Fruit fly (Drosophila melanogaster) whole organism, embryonic: ENCODE data around the gene Cdc16.
A peak's percentile ranks its signal among the peaks of the same experiment; 100 is the strongest.

Experiments used
- CG10321 ChIP-seq: fragments of 200-800 bp; sonication (Bioruptor generic); IDR thresholded peaks from 2 replicates; pipeline ENCODE4 v1.3.6; 2022; ENCODE audit warnings: missing biosample characterization, missing genetic modification characterization
- CG11456 ChIP-seq: fragments of 200-800 bp; sonication (Bioruptor generic); IDR thresholded peaks from 3 replicates; pipeline ENCODE4 v1.3.6; 2022; ENCODE audit warnings: missing biosample characterization, missing genetic modification characterization
- CG11723 ChIP-seq: fragments of 200-800 bp; sonication (Bioruptor generic); optimal IDR thresholded peaks from 2 replicates; lab custom pipeline; 2017; ENCODE audit warnings: missing biosample characterization, mild to moderate bottlenecking, missing genetic modification characterization
- CG12219 ChIP-seq: fragments of 200-800 bp; sonication (Bioruptor generic); optimal IDR thresholded peaks from 3 replicates; lab custom pipeline; 2018; ENCODE audit warnings: missing biosample characterization, mild to moderate bottlenecking, missing genetic modification characterization
- CG13123 ChIP-seq: fragments of 200-800 bp; sonication (Bioruptor generic); optimal IDR thresholded peaks from 2 replicates; lab custom pipeline; 2016; ENCODE audit warnings: missing biosample characterization, missing genetic modification characterization
- CG14050 ChIP-seq: fragments of 200-800 bp; sonication (Bioruptor generic); IDR thresholded peaks from 3 replicates; pipeline ENCODE4 v1.3.6; 2022; ENCODE audit warnings: missing biosample characterization, missing genetic modification characterization
- CG15011 ChIP-seq: fragments of 200-800 bp; sonication (Bioruptor generic); optimal IDR thresholded peaks from 3 replicates; lab custom pipeline; 2018; ENCODE audit warnings: missing biosample characterization, mild to moderate bottlenecking, missing genetic modification characterization
- CG15601 ChIP-seq: fragments of 200-800 bp; sonication (Bioruptor generic); optimal IDR thresholded peaks from 3 replicates; lab custom pipeline; 2019; ENCODE audit warnings: missing biosample characterization, mild to moderate bottlenecking, missing genetic modification characterization, moderate library complexity
- CG17568 ChIP-seq: fragments of 200-800 bp; sonication (Bioruptor generic); optimal IDR thresholded peaks from 2 replicates; lab custom pipeline; 2018; ENCODE audit warnings: missing biosample characterization, mild to moderate bottlenecking, missing genetic modification characterization, moderate library complexity
- CG30403 ChIP-seq: fragments of 200-800 bp; sonication (Bioruptor generic); optimal IDR thresholded peaks from 3 replicates; lab custom pipeline; 2016; ENCODE audit warnings: missing biosample characterization, missing genetic modification characterization
- CG32532 ChIP-seq: fragments of 200-800 bp; sonication (Bioruptor generic); IDR thresholded peaks from 2 replicates; pipeline ENCODE4 v1.3.6; 2022; ENCODE audit warnings: missing biosample characterization, missing genetic modification characterization
- CG4360 ChIP-seq: fragments of 200-800 bp; sonication (Bioruptor generic); IDR thresholded peaks from 2 replicates; pipeline ENCODE4 v1.3.6; 2022; ENCODE audit warnings: missing biosample characterization, missing genetic modification characterization
- CG4617 ChIP-seq: fragments of 200-800 bp; sonication (Bioruptor generic); optimal IDR thresholded peaks from 3 replicates; lab custom pipeline; 2016; ENCODE audit warnings: missing biosample characterization, missing genetic modification characterization, borderline replicate concordance
- CG6272 ChIP-seq: fragments of 200-800 bp; sonication (Bioruptor generic); IDR thresholded peaks from 2 replicates; pipeline ENCODE4 v1.3.6; 2022; ENCODE audit warnings: missing biosample characterization, missing genetic modification characterization
- CG6654 ChIP-seq: fragments of 200-800 bp; sonication (Bioruptor generic); optimal IDR thresholded peaks from 2 replicates; lab custom pipeline; 2017; ENCODE audit warnings: missing biosample characterization, mild to moderate bottlenecking, missing genetic modification characterization
- CG6854 ChIP-seq: fragments of 200-800 bp; sonication (Bioruptor generic); optimal IDR thresholded peaks from 3 replicates; lab custom pipeline; 2017; ENCODE audit warnings: missing biosample characterization, mild to moderate bottlenecking, missing genetic modification characterization
- CG7556 ChIP-seq: fragments of 200-800 bp; sonication (Bioruptor generic); optimal IDR thresholded peaks from 2 replicates; lab custom pipeline; 2017; ENCODE audit warnings: missing biosample characterization, mild to moderate bottlenecking, missing genetic modification characterization
- CG8290 ChIP-seq, 3 experiments: fragments of 200-800 bp; sonication (Bioruptor generic); optimal IDR thresholded peaks; 2 replicates each; lab custom pipeline; 2016 to 2019; ENCODE audit warnings: missing biosample characterization in 3 of 3, missing genetic modification characterization in 3 of 3, mild to moderate bottlenecking in 2 of 3, moderate library complexity in 1 of 3
- CG9727 ChIP-seq: fragments of 200-800 bp; sonication (Bioruptor generic); optimal IDR thresholded peaks from 3 replicates; lab custom pipeline; 2017; ENCODE audit warnings: missing biosample characterization, mild to moderate bottlenecking, missing genetic modification characterization
- Dip3 ChIP-seq: fragments of 200-800 bp; sonication (Bioruptor generic); optimal IDR thresholded peaks from 3 replicates; lab custom pipeline; 2016; ENCODE audit warnings: missing biosample characterization, missing genetic modification characterization
- Eip74EF ChIP-seq, 2 experiments: fragments of 200-800 bp in 1 of 2; fragments of >200 bp in 1 of 2; sonication (Bioruptor generic) in 1 of 2; optimal IDR thresholded peaks; 2 replicates each; lab custom pipeline; 2017 to 2019; ENCODE audit warnings: missing biosample characterization in 2 of 2, missing genetic modification characterization in 2 of 2, mild to moderate bottlenecking in 1 of 2, moderate library complexity in 1 of 2
- Fer1 ChIP-seq: fragments of 200-800 bp; sonication (Bioruptor generic); optimal IDR thresholded peaks from 2 replicates; lab custom pipeline; 2017; ENCODE audit warnings: missing biosample characterization, mild to moderate bottlenecking, missing genetic modification characterization
- Fer2 ChIP-seq: fragments of 200-800 bp; sonication (Bioruptor generic); optimal IDR thresholded peaks from 2 replicates; lab custom pipeline; 2018; ENCODE audit warnings: missing biosample characterization, mild to moderate bottlenecking, missing genetic modification characterization, moderate library complexity
- HmgZ ChIP-seq: fragments of 200-800 bp; sonication (Bioruptor generic); optimal IDR thresholded peaks from 2 replicates; lab custom pipeline; 2018; ENCODE audit warnings: missing biosample characterization, mild to moderate bottlenecking, missing genetic modification characterization
- Hr51 ChIP-seq, 2 experiments: fragments of 200-800 bp; sonication (Bioruptor generic); optimal IDR thresholded peaks; 2 replicates in 1 of 2; 3 replicates in 1 of 2; lab custom pipeline; 2016 to 2018; ENCODE audit warnings: missing biosample characterization in 2 of 2, missing genetic modification characterization in 2 of 2, mild to moderate bottlenecking in 1 of 2, moderate library complexity in 1 of 2
- Hsf ChIP-seq: fragments of 200-800 bp; sonication (Bioruptor generic); optimal IDR thresholded peaks from 3 replicates; lab custom pipeline; 2016; ENCODE audit warnings: missing biosample characterization, missing genetic modification characterization
- NK7.1 ChIP-seq: fragments of 200-800 bp; sonication (Bioruptor generic); optimal IDR thresholded peaks from 3 replicates; lab custom pipeline; 2016; ENCODE audit warnings: missing biosample characterization, missing genetic modification characterization
- Pdp1 ChIP-seq, 2 experiments: fragments of 200-800 bp; sonication (Bioruptor generic); optimal IDR thresholded peaks; 3 replicates each; lab custom pipeline; 2016; ENCODE audit warnings: missing biosample characterization in 2 of 2, missing genetic modification characterization in 2 of 2, mild to moderate bottlenecking in 1 of 2, moderate library complexity in 1 of 2
- Rx ChIP-seq: fragments of 200-800 bp; sonication (Bioruptor generic); IDR thresholded peaks from 2 replicates; pipeline ENCODE4 v1.3.6; 2022; ENCODE audit warnings: missing biosample characterization, missing genetic modification characterization
- bbx ChIP-seq: fragments of 200-800 bp; sonication (Bioruptor generic); IDR thresholded peaks from 2 replicates; pipeline ENCODE4 v1.3.6; 2022; ENCODE audit warnings: missing biosample characterization, missing genetic modification characterization; ENCODE audit not compliant: partially characterized antibody
- dpn ChIP-seq, 2 experiments: fragments of 200-800 bp; sonication (Bioruptor generic); optimal IDR thresholded peaks; 3 replicates each; lab custom pipeline; 2016; ENCODE audit warnings: missing biosample characterization in 2 of 2, missing genetic modification characterization in 2 of 2
- dysf ChIP-seq: fragments of 200-800 bp; sonication (Bioruptor generic); IDR thresholded peaks from 3 replicates; pipeline ENCODE4 v1.3.6; 2022; ENCODE audit warnings: missing biosample characterization, missing genetic modification characterization
- en ChIP-seq: fragments of 200-800 bp; sonication (Bioruptor generic); optimal IDR thresholded peaks from 2 replicates; lab custom pipeline; 2016; ENCODE audit warnings: missing biosample characterization, missing genetic modification characterization
- esg ChIP-seq: fragments of 200-800 bp; sonication (Bioruptor generic); conservative IDR thresholded peaks from 2 replicates; pipeline ENCODE4 v1.3.6; 2022; ENCODE audit warnings: missing biosample characterization, missing genetic modification characterization
- ewg ChIP-seq: fragments of 200-800 bp; sonication (Bioruptor generic); optimal IDR thresholded peaks from 3 replicates; lab custom pipeline; 2017; ENCODE audit warnings: mild to moderate bottlenecking, missing biosample characterization, missing genetic modification reagents, missing genetic modification characterization
- eyg ChIP-seq: fragments of 200-800 bp; sonication (Bioruptor generic); optimal IDR thresholded peaks from 3 replicates; lab custom pipeline; 2016; ENCODE audit warnings: missing biosample characterization, missing genetic modification characterization
- fd102C ChIP-seq: fragments of 200-800 bp; sonication (Bioruptor generic); optimal IDR thresholded peaks from 2 replicates; lab custom pipeline; 2018; ENCODE audit warnings: missing biosample characterization, mild to moderate bottlenecking, missing genetic modification characterization, moderate library complexity
- ind ChIP-seq: fragments of 200-800 bp; sonication (Bioruptor generic); optimal IDR thresholded peaks from 3 replicates; lab custom pipeline; 2016; ENCODE audit warnings: missing biosample characterization, missing genetic modification characterization
- kah ChIP-seq: fragments of 200-800 bp; sonication (Bioruptor generic); optimal IDR thresholded peaks from 2 replicates; lab custom pipeline; 2018; ENCODE audit warnings: missing biosample characterization, mild to moderate bottlenecking, missing genetic modification characterization
- knrl ChIP-seq: fragments of 200-800 bp; sonication (Bioruptor generic); IDR thresholded peaks from 3 replicates; pipeline ENCODE4 v1.3.6; 2022; ENCODE audit warnings: missing biosample characterization, missing genetic modification characterization; ENCODE audit not compliant: partially characterized antibody
- lmd ChIP-seq: fragments of 200-800 bp; sonication (Bioruptor generic); IDR thresholded peaks from 2 replicates; pipeline ENCODE4 v1.3.6; 2022; ENCODE audit warnings: missing biosample characterization, missing genetic modification characterization
- pb ChIP-seq: fragments of 200-800 bp; sonication (Bioruptor generic); optimal IDR thresholded peaks from 3 replicates; lab custom pipeline; 2016; ENCODE audit warnings: missing biosample characterization, missing genetic modification characterization
- pfk ChIP-seq: fragments of 200-800 bp; sonication (Bioruptor generic); optimal IDR thresholded peaks from 2 replicates; lab custom pipeline; 2018; ENCODE audit warnings: missing biosample characterization, mild to moderate bottlenecking, missing genetic modification characterization, moderate library complexity
- rib ChIP-seq: fragments of 200-800 bp; sonication (Bioruptor generic); IDR thresholded peaks from 2 replicates; pipeline ENCODE4 v1.3.6; 2022; ENCODE audit warnings: missing biosample characterization, missing genetic modification characterization
- scrt ChIP-seq: fragments of 200-800 bp; sonication (Bioruptor generic); optimal IDR thresholded peaks from 2 replicates; lab custom pipeline; 2018; ENCODE audit warnings: missing biosample characterization, mild to moderate bottlenecking, missing genetic modification characterization, moderate library complexity
- tll ChIP-seq, 2 experiments: fragments of 200-800 bp in 1 of 2; fragments of >200 bp in 1 of 2; sonication (Bioruptor generic) in 1 of 2; optimal IDR thresholded peaks; 2 replicates each; lab custom pipeline; 2017 to 2019; ENCODE audit warnings: missing biosample characterization in 2 of 2, missing genetic modification characterization in 2 of 2, mild to moderate bottlenecking in 1 of 2, moderate library complexity in 1 of 2
- wdn ChIP-seq: fragments of 200-800 bp; sonication (Bioruptor generic); IDR thresholded peaks from 2 replicates; pipeline ENCODE4 v1.3.6; 2022; ENCODE audit warnings: missing biosample characterization, missing genetic modification characterization
- zen ChIP-seq: fragments of 200-800 bp; sonication (Bioruptor generic); optimal IDR thresholded peaks from 3 replicates; lab custom pipeline; 2018; ENCODE audit warnings: missing biosample characterization, mild to moderate bottlenecking, missing genetic modification characterization, moderate library complexity
- zen2 ChIP-seq: fragments of 200-800 bp; sonication (Bioruptor generic); IDR thresholded peaks from 3 replicates; pipeline ENCODE4 v1.3.6; 2022; ENCODE audit warnings: missing biosample characterization, missing genetic modification characterization; ENCODE audit not compliant: partially characterized antibody

Gene Cdc16

DNA sequence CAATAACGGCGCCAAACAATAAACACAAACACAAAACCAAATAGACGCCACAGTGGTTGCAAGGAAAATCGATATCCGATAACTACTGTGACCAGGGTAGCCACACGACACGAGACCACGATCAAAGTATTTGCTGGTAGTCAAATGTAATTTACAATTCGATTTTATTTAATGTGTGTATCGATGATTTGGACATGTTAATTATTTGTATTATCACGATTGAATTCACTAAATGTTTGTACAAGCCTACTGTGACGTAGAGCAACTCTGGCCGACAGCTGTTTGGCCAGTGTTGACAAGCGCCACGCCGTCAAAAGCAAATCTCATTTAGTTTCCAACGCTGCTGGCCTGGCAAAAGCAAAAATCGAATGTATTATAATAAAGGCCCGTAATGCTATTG is 29.7 kb upstream of the Cdc16 start, which contains the start of the genes Rad60 and EloA (continued):
- peak; percentile 42 for TF ChIP-seq pb (GFP tag; lab: Kevin White, UChicago)
- no peak for TF ChIP-seq CG17568
- TF ChIP-seq HmgZ (tag; lab: Kevin White, UChicago) = peak; percentile 91
- TF ChIP-seq Pdp1 (GFP tag; optimal IDR thresholded peaks at IDR 0.05; lab: Kevin White, UChicago) = peak in 1 of 2 experiments; percentile 81
- TF ChIP-seq CG6272 (GFP tag; lab: Robert Waterston, UW) = peak; percentile 42; the same call in 1 of the 2 replicates
- TF ChIP-seq NK7.1 (GFP tag; lab: Kevin White, UChicago) = peak; percentile 64
- no peak; the same call in 2 of the 3 replicates for TF ChIP-seq CG14050 (GFP tag; lab: Robert Waterston, UW)
- peak; percentile 49 for TF ChIP-seq scrt (GFP tag; lab: Kevin White, UChicago)
- TF ChIP-seq ind (GFP tag; lab: Kevin White, UChicago) = peak; percentile 83
- peak; percentile 54; the same call in 1 of the 3 replicates for TF ChIP-seq zen2 (GFP tag; lab: Robert Waterston, UW)
- peak; percentile 65; the same call in 1 of the 3 replicates for TF ChIP-seq CG11456 (GFP tag; lab: Robert Waterston, UW)
- TF ChIP-seq CG6654 (GFP tag; lab: Kevin White, UChicago) = peak; percentile 36
- TF ChIP-seq rib (GFP tag; lab: Robert Waterston, UW) = 0 out of 2 replicates have a peak, but pooled peaks have one; percentile 9
- TF ChIP-seq knrl (GFP tag; lab: Robert Waterston, UW) = peak; percentile 64
- TF ChIP-seq tll (GFP tag; optimal IDR thresholded peaks at IDR 0.05; lab: Kevin White, UChicago) = no peak
- no peak for TF ChIP-seq pfk (GFP tag; lab: Kevin White, UChicago)
- TF ChIP-seq fd102C (GFP tag; lab: Kevin White, UChicago) = no peak
- TF ChIP-seq en = peak; percentile 78
- TF ChIP-seq ewg (GFP tag; lab: Kevin White, UChicago) = peak; percentile 50
- peak; percentile 87 for TF ChIP-seq CG8290 (GFP tag; optimal IDR thresholded peaks at IDR 0.05; lab: Kevin White, UChicago)
- peak; percentile 79 to 95 for TF ChIP-seq CG8290 (tag; optimal IDR thresholded peaks at IDR 0.05; lab: Kevin White, UChicago)
- TF ChIP-seq Hr51 (GFP tag; optimal IDR thresholded peaks at IDR 0.05; lab: Kevin White, UChicago) = peak; percentile 68 to 73
- peak; percentile 36 for TF ChIP-seq kah (GFP tag; lab: Kevin White, UChicago)
- 0 out of 2 replicates have a peak, but pooled peaks have one; percentile 22 for TF ChIP-seq Rx (GFP tag; lab: Robert Waterston, UW)
- TF ChIP-seq CG9727 (GFP tag; lab: Kevin White, UChicago) = peak; percentile 76
- TF ChIP-seq dpn (GFP tag; optimal IDR thresholded peaks at IDR 0.05; lab: Kevin White, UChicago) = peak; percentile 84 to 87
- TF ChIP-seq CG7556 = peak; percentile 67
- TF ChIP-seq eyg (GFP tag; lab: Kevin White, UChicago) = peak; percentile 59
- peak; percentile 55; the same call in 1 of the 2 replicates for TF ChIP-seq lmd (GFP tag; lab: Robert Waterston, UW)
- TF ChIP-seq dysf (GFP tag; lab: Robert Waterston, UW) = peak; percentile 73
- TF ChIP-seq Eip74EF (GFP tag; optimal IDR thresholded peaks at IDR 0.05; lab: Kevin White, UChicago) = no peak
- TF ChIP-seq CG13123 (GFP tag; lab: Kevin White, UChicago) = peak; percentile 45
- TF ChIP-seq CG6854 (GFP tag; lab: Kevin White, UChicago) = no peak
- TF ChIP-seq CG15011 (GFP tag; lab: Kevin White, UChicago) = no peak
- TF ChIP-seq Fer2 = peak; percentile 25
- peak; percentile 83 for TF ChIP-seq zen (tag; lab: Kevin White, UChicago)
- peak; percentile 95 for TF ChIP-seq CG4617 (GFP tag; lab: Kevin White, UChicago)
- peak; percentile 74 for TF ChIP-seq Fer1 (GFP tag; lab: Kevin White, UChicago)
- peak; percentile 85 for TF ChIP-seq Hsf (GFP tag; lab: Kevin White, UChicago)
- TF ChIP-seq CG10321 (GFP tag; lab: Robert Waterston, UW) = no peak
- peak; percentile 25 for TF ChIP-seq CG12219 (GFP tag; lab: Kevin White, UChicago)
- TF ChIP-seq CG32532 (GFP tag; lab: Robert Waterston, UW) = peak; percentile 77
- peak; percentile 72 for TF ChIP-seq bbx (GFP tag; lab: Robert Waterston, UW)
- peak; percentile 88 for TF ChIP-seq CG30403 (GFP tag; lab: Kevin White, UChicago)
- TF ChIP-seq esg (GFP tag; lab: Robert Waterston, UW) = peak; percentile 53
- TF ChIP-seq CG4360 (GFP tag; lab: Robert Waterston, UW) = no peak
- TF ChIP-seq wdn (GFP tag; lab: Robert Waterston, UW) = no peak
- TF ChIP-seq Dip3 = peak; percentile 85
- peak; percentile 58 for TF ChIP-seq CG15601
- TF ChIP-seq CG11723 (GFP tag; lab: Kevin White, UChicago) = peak; percentile 53
